Worm (Caenorhabditis elegans) whole organism, L2 larva: ENCODE data around the gene B0024.13.

Experiments
- F13H6.1 ChIP-seq: sonication (generic microtip); optimal IDR thresholded peaks from 2 replicates; lab custom pipeline; 2016; ENCODE audit warnings: missing genetic modification characterization, missing compliant biosample characterization
- R02D3.7 ChIP-seq: fragments of 150-350 bp; optimal IDR thresholded peaks from 2 replicates; lab custom pipeline; 2014; ENCODE audit warnings: missing biosample characterization, missing genetic modification characterization
- ZK546.5 ChIP-seq: sonication (generic microtip); optimal IDR thresholded peaks from 2 replicates; lab custom pipeline; 2017; ENCODE audit warnings: missing biosample characterization, missing genetic modification characterization
- alr-1 ChIP-seq: fragments of 150-350 bp; optimal IDR thresholded peaks from 2 replicates; lab custom pipeline; 2014; ENCODE audit warnings: missing biosample characterization, missing genetic modification characterization
- aly-2 ChIP-seq: fragments of 150-350 bp; optimal IDR thresholded peaks from 2 replicates; lab custom pipeline; 2014; ENCODE audit warnings: missing biosample characterization, missing genetic modification characterization
- ceh-16 ChIP-seq: fragments of 150-350 bp; optimal IDR thresholded peaks from 2 replicates; lab custom pipeline; 2014; ENCODE audit warnings: missing biosample characterization, missing genetic modification characterization
- ceh-82 ChIP-seq: fragments of 150-350 bp; optimal IDR thresholded peaks from 2 replicates; lab custom pipeline; 2014; ENCODE audit warnings: missing biosample characterization, missing genetic modification characterization
- crh-2 ChIP-seq: sonication (generic microtip); optimal IDR thresholded peaks from 2 replicates; lab custom pipeline; 2017; ENCODE audit warnings: missing biosample characterization, missing genetic modification characterization
- egl-27 ChIP-seq: sonication (generic microtip); optimal IDR thresholded peaks from 3 replicates; lab custom pipeline; 2017; ENCODE audit warnings: missing biosample characterization, missing genetic modification reagents, missing genetic modification characterization
- elt-1 ChIP-seq: fragments of 150-350 bp; optimal IDR thresholded peaks from 2 replicates; lab custom pipeline; 2014; ENCODE audit warnings: missing biosample characterization, missing genetic modification characterization
- elt-3 ChIP-seq: sonication (generic microtip); optimal IDR thresholded peaks from 2 replicates; lab custom pipeline; 2017; ENCODE audit warnings: missing biosample characterization, missing genetic modification characterization
- fos-1 ChIP-seq: fragments of 150-350 bp; optimal IDR thresholded peaks from 2 replicates; lab custom pipeline; 2014; ENCODE audit warnings: missing biosample characterization, missing genetic modification characterization
- lin-13 ChIP-seq: fragments of 150-350 bp; optimal IDR thresholded peaks from 2 replicates; lab custom pipeline; 2014; ENCODE audit warnings: missing biosample characterization, missing genetic modification reagents, missing genetic modification characterization
- lsy-2 ChIP-seq, 2 experiments: fragments of 150-350 bp in 1 of 2; sonication (generic microtip) in 1 of 2; optimal IDR thresholded peaks; 2 replicates each; lab custom pipeline; 2014 to 2017; ENCODE audit warnings: missing biosample characterization in 2 of 2, missing genetic modification characterization in 2 of 2
- mab-5 ChIP-seq: fragments of 150-350 bp; optimal IDR thresholded peaks from 2 replicates; lab custom pipeline; 2014; ENCODE audit warnings: missing biosample characterization, missing genetic modification characterization
- mdl-1 ChIP-seq, 2 experiments: fragments of 150-350 bp in 1 of 2; sonication (generic microtip) in 1 of 2; optimal IDR thresholded peaks; 2 replicates each; lab custom pipeline; 2017; ENCODE audit warnings: missing biosample characterization in 2 of 2, missing genetic modification characterization in 2 of 2
- nhr-10 ChIP-seq: sonication (generic microtip); optimal IDR thresholded peaks from 2 replicates; lab custom pipeline; 2017; ENCODE audit warnings: missing biosample characterization, missing genetic modification characterization
- nhr-11 ChIP-seq: fragments of 150-350 bp; optimal IDR thresholded peaks from 2 replicates; lab custom pipeline; 2014; ENCODE audit warnings: missing biosample characterization, missing genetic modification characterization
- nhr-12 ChIP-seq: fragments of 150-350 bp; optimal IDR thresholded peaks from 2 replicates; lab custom pipeline; 2014; ENCODE audit warnings: missing biosample characterization, missing genetic modification characterization
- nhr-21 ChIP-seq: fragments of 150-350 bp; optimal IDR thresholded peaks from 2 replicates; lab custom pipeline; 2014; ENCODE audit warnings: missing biosample characterization, missing genetic modification characterization
- nhr-23 ChIP-seq: fragments of 150-350 bp; optimal IDR thresholded peaks from 2 replicates; lab custom pipeline; 2014; ENCODE audit warnings: missing biosample characterization, missing genetic modification reagents, missing genetic modification characterization
- nhr-6 ChIP-seq: fragments of 150-350 bp; optimal IDR thresholded peaks from 2 replicates; lab custom pipeline; 2014; ENCODE audit warnings: missing biosample characterization, missing genetic modification characterization
- peb-1 ChIP-seq: fragments of 150-350 bp; optimal IDR thresholded peaks from 2 replicates; lab custom pipeline; 2014; ENCODE audit warnings: missing biosample characterization, missing genetic modification characterization
- skn-1 ChIP-seq: sonication (generic microtip); optimal IDR thresholded peaks from 2 replicates; lab custom pipeline; 2017; ENCODE audit warnings: missing biosample characterization, missing genetic modification characterization
- sma-9 ChIP-seq, 2 experiments: fragments of 150-350 bp in 1 of 2; sonication (generic microtip) in 1 of 2; optimal IDR thresholded peaks; 2 replicates each; lab custom pipeline; 2014 to 2016; ENCODE audit warnings: missing genetic modification characterization in 2 of 2, mild to moderate bottlenecking in 1 of 2, missing biosample characterization in 1 of 2, missing compliant biosample characterization in 1 of 2, missing genetic modification reagents in 1 of 2, moderate library complexity in 1 of 2
- unc-55 ChIP-seq: fragments of 150-350 bp; sonication (generic microtip); optimal IDR thresholded peaks from 3 replicates; lab custom pipeline; 2014; ENCODE audit warnings: missing biosample characterization, missing genetic modification reagents, missing genetic modification characterization
- unc-62 ChIP-seq: fragments of 150-350 bp; optimal IDR thresholded peaks from 2 replicates; lab custom pipeline; 2014; ENCODE audit warnings: missing biosample characterization, missing genetic modification reagents, missing genetic modification characterization
- zag-1 ChIP-seq: fragments of 150-350 bp; optimal IDR thresholded peaks from 2 replicates; lab custom pipeline; 2014; ENCODE audit warnings: missing biosample characterization, missing genetic modification characterization
- ztf-11 ChIP-seq: sonication (generic microtip); optimal IDR thresholded peaks from 2 replicates; lab custom pipeline; 2017; ENCODE audit warnings: missing biosample characterization, missing genetic modification characterization

The B0024.13 gene

ce11 chrV:10294549-10294948, 26.0 kb upstream of the B0024.13 start, which contains the start of gene col-150:
Gene col-150 (minus strand): TSS chrV:10294649.
- TF ChIP-seq R02D3.7 (tag; lab: Kevin White, UChicago) (no peak), nhr-6 (tag; lab: Kevin White, UChicago) (no peak), F13H6.1 (tag; lab: Kevin White, UChicago) (no peak), nhr-12 (tag; lab: Kevin White, UChicago) (no peak), egl-27 (tag; lab: Kevin White, UChicago) (no peak)

- TF ChIP-seq unc-55 (no peak), lin-13 (GFP tag; lab: Kevin White, UChicago) (no peak), mdl-1 (tag; optimal IDR thresholded peaks at IDR 0.05; lab: Kevin White, UChicago) (no peak), nhr-6 (tag; lab: Kevin White, UChicago) (no peak), nhr-11 (no peak)
These were observed 23.4 kb upstream of the B0024.13 start, which contains the start of gene B0024.4 for ce11 chrV:10297099-10297498. Gene B0024.4 (plus strand): TSS chrV:10297399.

- TF ChIP-seq nhr-6 (tag; lab: Kevin White, UChicago) = no peak
- no peak for TF ChIP-seq egl-27 (tag; lab: Kevin White, UChicago)
- no peak for TF ChIP-seq crh-2 (tag; lab: Kevin White, UChicago)
- no peak for TF ChIP-seq ztf-11
- no peak for TF ChIP-seq ceh-82
- no peak for TF ChIP-seq sma-9 (GFP tag; optimal IDR thresholded peaks at IDR 0.05; lab: Kevin White, UChicago)
- no peak for TF ChIP-seq sma-9 (tag; optimal IDR thresholded peaks at IDR 0.05; lab: Kevin White, UChicago)
- TF ChIP-seq fos-1 (tag; lab: Kevin White, UChicago) = no peak
- no peak for TF ChIP-seq R02D3.7 (tag; lab: Kevin White, UChicago)
- TF ChIP-seq nhr-23 (tag; lab: Kevin White, UChicago) = no peak
These were observed 13.2 kb upstream of the B0024.13 start, which contains the start of gene che-12 for ce11 chrV:10307283-10307682. Gene che-12 (minus strand): TSS chrV:10307383.

ce11 chrV:10313953-10314352, 6.6 kb upstream of the B0024.13 start, which contains the start of gene gcy-6:
Gene gcy-6 (minus strand): TSS chrV:10314053.
- TF ChIP-seq fos-1 (tag; lab: Kevin White, UChicago) = no peak
- TF ChIP-seq elt-1 (tag; lab: Kevin White, UChicago) = no peak
- no peak for TF ChIP-seq aly-2 (tag; lab: Kevin White, UChicago)
- no peak for TF ChIP-seq unc-62 (GFP tag; lab: Kevin White, UChicago)
- TF ChIP-seq ztf-11 = no peak
- TF ChIP-seq ceh-16 (tag; lab: Kevin White, UChicago) = no peak
- no peak for TF ChIP-seq zag-1 (tag; lab: Kevin White, UChicago)
- no peak for TF ChIP-seq alr-1 (tag; lab: Kevin White, UChicago)
- TF ChIP-seq mab-5 (tag; lab: Kevin White, UChicago) = no peak
- TF ChIP-seq crh-2 (tag; lab: Kevin White, UChicago) = no peak
- TF ChIP-seq egl-27 (tag; lab: Kevin White, UChicago) = no peak
- no peak for TF ChIP-seq nhr-21
- no peak for TF ChIP-seq elt-3 (tag; lab: Kevin White, UChicago)
- TF ChIP-seq F13H6.1 (tag; lab: Kevin White, UChicago) = no peak
- no peak for TF ChIP-seq peb-1 (tag; lab: Kevin White, UChicago)

DNA sequence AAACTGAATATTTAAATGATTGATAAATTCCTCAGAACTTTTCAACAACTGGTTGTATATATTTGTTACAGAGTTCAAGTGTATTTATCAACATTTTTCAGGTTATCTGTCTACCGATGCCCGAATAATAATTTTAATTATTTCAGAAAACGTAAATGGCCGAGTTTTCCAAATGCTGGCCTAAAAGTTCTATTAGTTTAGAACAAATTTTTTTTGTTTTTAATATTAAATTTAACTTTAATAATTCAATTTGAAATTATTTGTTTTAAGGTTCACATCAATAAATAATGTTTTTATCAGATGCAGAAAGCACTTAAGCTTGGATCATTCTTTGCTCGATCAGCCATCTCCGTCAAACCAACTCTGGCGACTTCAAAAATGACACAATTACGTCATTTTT, 6.1 kb upstream of the B0024.13 start, which contains the start of gene trx-2:
Gene trx-2 (plus strand): TSS at position 301 of the 400 bp plus-strand sequence.
- TF ChIP-seq mdl-1 (tag; optimal IDR thresholded peaks at IDR 0.05; lab: Kevin White, UChicago) (no peak), fos-1 (tag; lab: Kevin White, UChicago) (no peak), skn-1 (tag; lab: Kevin White, UChicago) (no peak), sma-9 (GFP tag; optimal IDR thresholded peaks at IDR 0.05; lab: Kevin White, UChicago) (no peak), sma-9 (tag; optimal IDR thresholded peaks at IDR 0.05; lab: Kevin White, UChicago) (no peak), nhr-10 (tag; lab: Kevin White, UChicago) (no peak), lin-13 (GFP tag; lab: Kevin White, UChicago) (no peak)

DNA sequence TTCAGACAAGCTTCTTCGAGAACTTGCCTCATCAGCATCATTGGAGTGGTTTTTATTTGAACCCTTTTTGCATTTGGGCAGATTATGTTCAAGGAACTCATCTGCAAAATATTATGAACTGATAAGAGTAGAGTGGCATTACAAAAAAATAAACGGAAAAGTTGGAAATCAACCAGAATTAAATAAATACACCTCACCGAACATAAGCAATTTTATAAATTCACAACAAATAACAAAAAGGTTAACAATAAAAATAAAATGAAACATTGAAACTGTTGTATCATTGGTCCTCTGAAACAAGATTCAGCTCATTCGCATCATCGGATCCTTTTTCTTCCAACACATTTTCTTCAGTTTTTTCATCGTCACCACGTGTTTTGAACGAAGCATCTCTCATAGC, 3.2 kb upstream of the B0024.13 start, which contains the start of gene asps-1:
Gene asps-1 (minus strand): TSS at position 101 of the 400 bp plus-strand sequence.
- no peak for TF ChIP-seq ztf-11
- no peak for TF ChIP-seq mab-5 (tag; lab: Kevin White, UChicago)
- TF ChIP-seq egl-27 (tag; lab: Kevin White, UChicago) = no peak
- TF ChIP-seq lsy-2 (tag; optimal IDR thresholded peaks at IDR 0.05; lab: Kevin White, UChicago) = no peak
- no peak for TF ChIP-seq nhr-21
- TF ChIP-seq skn-1 (tag; lab: Kevin White, UChicago) = no peak
- no peak for TF ChIP-seq ZK546.5 (tag; lab: Kevin White, UChicago)
